Fruit fly (Drosophila melanogaster) whole organism, embryonic: ENCODE data around the gene CG45002.

Source experiments
- BtbVII ChIP-seq: fragments of 200-800 bp; sonication (Bioruptor generic); optimal IDR thresholded peaks from 3 replicates; lab custom pipeline; 2017; ENCODE audit warnings: missing biosample characterization, mild to moderate bottlenecking, missing genetic modification characterization
- CG10565 ChIP-seq: fragments of 200-800 bp; sonication (Bioruptor generic); optimal IDR thresholded peaks from 3 replicates; lab custom pipeline; 2016; ENCODE audit warnings: missing biosample characterization, mild to moderate bottlenecking, missing genetic modification characterization
- CG11560 ChIP-seq: fragments of 200-800 bp; sonication (Bioruptor generic); IDR thresholded peaks from 3 replicates; pipeline ENCODE4 v1.3.6; 2022; ENCODE audit warnings: missing biosample characterization, missing genetic modification characterization
- CG11695 ChIP-seq: fragments of 200-800 bp; sonication (Bioruptor generic); IDR thresholded peaks from 3 replicates; pipeline ENCODE4 v1.3.6; 2022; ENCODE audit warnings: missing biosample characterization, missing genetic modification characterization
- CG1233 ChIP-seq: fragments of 200-800 bp; sonication (Bioruptor generic); optimal IDR thresholded peaks from 4 replicates; lab custom pipeline; 2018; ENCODE audit warnings: missing biosample characterization, mild to moderate bottlenecking, missing genetic modification characterization
- CG13287 ChIP-seq: fragments of 200-800 bp; sonication (Bioruptor generic); IDR thresholded peaks from 2 replicates; pipeline ENCODE4 v1.3.6; 2022; ENCODE audit warnings: missing biosample characterization, missing genetic modification characterization; ENCODE audit not compliant: partially characterized antibody
- CG15514 ChIP-seq: fragments of 200-800 bp; sonication (Bioruptor generic); optimal IDR thresholded peaks from 3 replicates; lab custom pipeline; 2017; ENCODE audit warnings: missing biosample characterization, missing genetic modification characterization, mild to moderate bottlenecking, moderate library complexity, missing genetic modification reagents
- CG16813 ChIP-seq: fragments of 200-800 bp; sonication (Bioruptor generic); IDR thresholded peaks from 3 replicates; pipeline ENCODE4 v1.3.6; 2022; ENCODE audit warnings: missing biosample characterization, missing genetic modification characterization; ENCODE audit not compliant: partially characterized antibody
- CG2199 ChIP-seq: fragments of 200-800 bp; sonication (Bioruptor generic); IDR thresholded peaks from 3 replicates; pipeline ENCODE4 v1.3.6; 2022; ENCODE audit warnings: missing biosample characterization, missing genetic modification characterization
- CG3065 ChIP-seq: fragments of 200-800 bp; sonication (Bioruptor generic); optimal IDR thresholded peaks from 2 replicates; lab custom pipeline; 2016; ENCODE audit warnings: missing biosample characterization, missing genetic modification characterization
- CG32772 ChIP-seq: fragments of 200-800 bp; sonication (Bioruptor generic); IDR thresholded peaks from 2 replicates; pipeline ENCODE4 v1.3.6; 2022; ENCODE audit warnings: missing biosample characterization, missing genetic modification characterization
- CG34224 ChIP-seq: fragments of 200-800 bp; sonication (Bioruptor generic); IDR thresholded peaks from 3 replicates; pipeline ENCODE4 v1.3.6; 2022; ENCODE audit warnings: missing biosample characterization, missing genetic modification characterization; ENCODE audit not compliant: partially characterized antibody
- CG42726 ChIP-seq: fragments of 200-800 bp; sonication (Bioruptor generic); IDR thresholded peaks from 2 replicates; pipeline ENCODE4 v1.3.6; 2022; ENCODE audit warnings: missing biosample characterization, missing genetic modification characterization; ENCODE audit not compliant: partially characterized antibody
- CG7556 ChIP-seq: fragments of 200-800 bp; sonication (Bioruptor generic); optimal IDR thresholded peaks from 2 replicates; lab custom pipeline; 2017; ENCODE audit warnings: missing biosample characterization, mild to moderate bottlenecking, missing genetic modification characterization
- CG8765 ChIP-seq: fragments of 200-800 bp; sonication (Bioruptor generic); IDR thresholded peaks from 2 replicates; pipeline ENCODE4 v1.3.6; 2022; ENCODE audit warnings: missing biosample characterization, missing genetic modification characterization
- Dek ChIP-seq: fragments of 200-800 bp; sonication (Bioruptor generic); optimal IDR thresholded peaks from 3 replicates; lab custom pipeline; 2019; ENCODE audit warnings: missing biosample characterization, mild to moderate bottlenecking, missing genetic modification characterization, moderate library complexity
- Dp ChIP-seq: fragments of 200-800 bp; sonication (Bioruptor generic); optimal IDR thresholded peaks from 2 replicates; lab custom pipeline; 2018; ENCODE audit warnings: missing biosample characterization, mild to moderate bottlenecking, missing genetic modification characterization, moderate library complexity
- Dref ChIP-seq: fragments of 200-800 bp; sonication (Bioruptor generic); IDR thresholded peaks from 2 replicates; pipeline ENCODE4 v1.3.6; 2022; ENCODE audit warnings: missing biosample characterization, missing genetic modification characterization
- Drgx ChIP-seq: fragments of 200-800 bp; sonication (Bioruptor generic); IDR thresholded peaks from 2 replicates; pipeline ENCODE4 v1.3.6; 2022; ENCODE audit warnings: missing biosample characterization, missing genetic modification characterization
- Fer3 ChIP-seq: fragments of 200-800 bp; sonication (Bioruptor generic); optimal IDR thresholded peaks from 2 replicates; lab custom pipeline; 2018; ENCODE audit warnings: missing biosample characterization, mild to moderate bottlenecking, missing genetic modification characterization, moderate library complexity
- Gug ChIP-seq: fragments of 200-800 bp; sonication (Bioruptor generic); IDR thresholded peaks from 4 replicates; pipeline ENCODE4 v1.3.6; 2022; ENCODE audit warnings: missing biosample characterization, missing genetic modification characterization
- Hr3 ChIP-seq: fragments of 200-800 bp; sonication (Bioruptor generic); optimal IDR thresholded peaks from 3 replicates; lab custom pipeline; 2016; ENCODE audit warnings: missing biosample characterization, missing genetic modification characterization
- Mad ChIP-seq: fragments of 200-800 bp; sonication (Bioruptor generic); optimal IDR thresholded peaks from 2 replicates; lab custom pipeline; 2016; ENCODE audit warnings: missing biosample characterization, missing genetic modification characterization
- NK7.1 ChIP-seq: fragments of 200-800 bp; sonication (Bioruptor generic); optimal IDR thresholded peaks from 3 replicates; lab custom pipeline; 2016; ENCODE audit warnings: missing biosample characterization, missing genetic modification characterization
- Opbp ChIP-seq: fragments of 200-800 bp; sonication (Bioruptor generic); IDR thresholded peaks from 3 replicates; pipeline ENCODE4 v1.3.6; 2022; ENCODE audit warnings: missing biosample characterization, missing genetic modification characterization; ENCODE audit not compliant: partially characterized antibody
- Scr ChIP-seq: fragments of 200-800 bp; sonication (Bioruptor generic); IDR thresholded peaks from 2 replicates; pipeline ENCODE4 v1.3.6; 2022; ENCODE audit warnings: missing biosample characterization, missing genetic modification characterization; ENCODE audit not compliant: partially characterized antibody
- Stat92E ChIP-seq, 3 experiments: fragments of >200 bp in 2 of 3; fragments of 200-800 bp in 1 of 3; sonication (Bioruptor generic) in 1 of 3; optimal IDR thresholded peaks; 2 replicates each; lab custom pipeline; 2017 to 2019; ENCODE audit warnings: missing biosample characterization in 3 of 3, missing genetic modification characterization in 3 of 3, mild to moderate bottlenecking in 1 of 3, moderate library complexity in 1 of 3
- Trl ChIP-seq, 3 experiments: fragments of >200 bp in 2 of 3; fragments of 200-800 bp in 1 of 3; sonication (Bioruptor generic) in 1 of 3; optimal IDR thresholded peaks; 2 replicates in 1 of 3; 3 replicates in 2 of 3; lab custom pipeline; 2016 to 2017; ENCODE audit warnings: missing biosample characterization in 1 of 3, missing genetic modification characterization in 1 of 3
- YL-1 ChIP-seq: fragments of 200-800 bp; sonication (Bioruptor generic); optimal IDR thresholded peaks from 3 replicates; lab custom pipeline; 2017; ENCODE audit warnings: missing biosample characterization, mild to moderate bottlenecking, missing genetic modification characterization
- bowl ChIP-seq: fragments of 200-800 bp; sonication (Bioruptor generic); IDR thresholded peaks from 2 replicates; pipeline ENCODE4 v1.3.6; 2022; ENCODE audit warnings: missing biosample characterization, missing genetic modification characterization
- bsh ChIP-seq, 2 experiments: fragments of 200-800 bp; sonication (Bioruptor generic); optimal IDR thresholded peaks; 2 replicates each; lab custom pipeline; 2017 to 2018; ENCODE audit warnings: mild to moderate bottlenecking in 2 of 2, missing biosample characterization in 2 of 2, missing genetic modification characterization in 2 of 2, moderate library complexity in 1 of 2
- chinmo ChIP-seq: fragments of 200-800 bp; sonication (Bioruptor generic); IDR thresholded peaks from 4 replicates; pipeline ENCODE4 v1.3.6; 2022; ENCODE audit warnings: missing biosample characterization, missing genetic modification characterization; ENCODE audit not compliant: partially characterized antibody
- dati ChIP-seq: fragments of 200-800 bp; sonication (Bioruptor generic); IDR thresholded peaks from 2 replicates; pipeline ENCODE4 v1.3.6; 2022; ENCODE audit warnings: missing biosample characterization, missing genetic modification characterization
- gfzf ChIP-seq: fragments of 200-800 bp; sonication (Bioruptor generic); optimal IDR thresholded peaks from 2 replicates; lab custom pipeline; 2016; ENCODE audit warnings: missing biosample characterization, mild to moderate bottlenecking, missing genetic modification characterization, moderate library complexity
- hbn ChIP-seq: fragments of 200-800 bp; sonication (Bioruptor generic); IDR thresholded peaks from 2 replicates; pipeline ENCODE4 v1.3.6; 2022; ENCODE audit warnings: missing biosample characterization, missing genetic modification characterization; ENCODE audit not compliant: partially characterized antibody
- inv ChIP-seq: fragments of 200-800 bp; sonication (Bioruptor generic); IDR thresholded peaks from 2 replicates; pipeline ENCODE4 v1.3.6; 2022; ENCODE audit warnings: missing biosample characterization, missing genetic modification characterization; ENCODE audit not compliant: partially characterized antibody
- jigr1 ChIP-seq: fragments of 200-800 bp; sonication (Bioruptor generic); IDR thresholded peaks from 3 replicates; pipeline ENCODE4 v1.3.6; 2022; ENCODE audit warnings: missing biosample characterization, missing genetic modification characterization
- kni ChIP-seq: fragments of 200-800 bp; sonication (Bioruptor generic); optimal IDR thresholded peaks from 3 replicates; lab custom pipeline; 2017; ENCODE audit warnings: mild to moderate bottlenecking, missing biosample characterization, missing genetic modification reagents, missing genetic modification characterization
- knrl ChIP-seq: fragments of 200-800 bp; sonication (Bioruptor generic); IDR thresholded peaks from 3 replicates; pipeline ENCODE4 v1.3.6; 2022; ENCODE audit warnings: missing biosample characterization, missing genetic modification characterization; ENCODE audit not compliant: partially characterized antibody
- lola ChIP-seq, 3 experiments: fragments of >200 bp in 2 of 3; fragments of 200-800 bp in 1 of 3; sonication (Bioruptor generic) in 1 of 3; optimal IDR thresholded peaks; 2 replicates each; lab custom pipeline; 2017 to 2019; ENCODE audit warnings: missing biosample characterization in 3 of 3, missing genetic modification characterization in 3 of 3, mild to moderate bottlenecking in 1 of 3, moderate library complexity in 1 of 3
- mld ChIP-seq: fragments of 200-800 bp; sonication (Bioruptor generic); IDR thresholded peaks from 3 replicates; pipeline ENCODE4 v1.3.6; 2022; ENCODE audit warnings: missing biosample characterization, missing genetic modification characterization; ENCODE audit not compliant: partially characterized antibody
- nmo ChIP-seq: fragments of 200-800 bp; sonication (Bioruptor generic); optimal IDR thresholded peaks from 2 replicates; lab custom pipeline; 2018; ENCODE audit warnings: missing biosample characterization, mild to moderate bottlenecking, missing genetic modification characterization, moderate library complexity
- odd ChIP-seq: fragments of 200-800 bp; sonication (Bioruptor generic); optimal IDR thresholded peaks from 2 replicates; lab custom pipeline; 2017; ENCODE audit warnings: missing biosample characterization, mild to moderate bottlenecking, missing genetic modification characterization
- rib ChIP-seq: fragments of 200-800 bp; sonication (Bioruptor generic); IDR thresholded peaks from 2 replicates; pipeline ENCODE4 v1.3.6; 2022; ENCODE audit warnings: missing biosample characterization, missing genetic modification characterization
- tna ChIP-seq: fragments of 200-800 bp; sonication (Bioruptor generic); IDR thresholded peaks from 2 replicates; pipeline ENCODE4 v1.3.6; 2022; ENCODE audit warnings: missing biosample characterization, missing genetic modification characterization; ENCODE audit not compliant: partially characterized antibody
- ttk ChIP-seq: fragments of 200-800 bp; sonication (Bioruptor generic); IDR thresholded peaks from 2 replicates; pipeline ENCODE4 v2.1.2; 2022; ENCODE audit warnings: missing biosample characterization, missing genetic modification characterization
- tx ChIP-seq: fragments of 200-800 bp; sonication (Bioruptor generic); optimal IDR thresholded peaks from 2 replicates; lab custom pipeline; 2016; ENCODE audit warnings: missing biosample characterization, missing genetic modification characterization

CG45002 gene

DNA sequence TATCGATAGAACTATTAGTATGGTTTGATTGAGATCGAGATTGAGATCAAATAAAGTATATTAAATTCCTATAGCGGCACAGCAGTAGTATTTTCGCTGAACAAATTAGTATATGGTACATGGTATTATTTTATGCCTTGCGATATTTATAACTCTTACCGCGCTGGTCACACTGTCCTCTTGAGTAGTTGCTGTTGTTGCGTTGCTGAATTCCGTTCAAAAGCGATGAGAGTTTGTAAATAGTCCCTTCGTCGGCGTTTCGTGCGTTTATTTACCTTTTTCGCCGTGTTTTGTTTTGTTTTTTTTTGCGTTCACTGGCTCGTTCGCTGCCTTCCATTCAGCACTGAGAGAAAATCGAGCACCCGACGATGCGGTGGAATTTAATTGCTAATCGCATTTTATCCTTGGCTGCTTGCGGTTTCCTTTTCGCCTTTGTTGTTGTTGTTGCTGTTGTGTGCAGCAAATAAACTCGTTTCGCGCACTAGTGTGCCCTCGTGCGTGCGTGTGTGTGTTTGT lies 40.9 kb upstream of the CG45002 start, which contains the start of gene CG5004 (continued):
- no peak for TF ChIP-seq odd (GFP tag; lab: Kevin White, UChicago)
- no peak for TF ChIP-seq Gug (GFP tag; lab: Robert Waterston, UW)
- no peak for TF ChIP-seq CG1233 (GFP tag; lab: Kevin White, UChicago)
- no peak for TF ChIP-seq CG7556
- no peak for TF ChIP-seq ttk (GFP tag; lab: Robert Waterston, UW)
- peak in 1 of 3 experiments; percentile 61 for TF ChIP-seq Stat92E (GFP tag; optimal IDR thresholded peaks at IDR 0.05; lab: Kevin White, UChicago)
- peak; percentile 14 for TF ChIP-seq BtbVII (GFP tag; lab: Kevin White, UChicago)
- no peak for TF ChIP-seq lola (GFP tag; optimal IDR thresholded peaks at IDR 0.05; lab: Kevin White, UChicago)
- TF ChIP-seq kni, result peak; percentile 3
- TF ChIP-seq tx (GFP tag; lab: Kevin White, UChicago), result no peak
- no peak for TF ChIP-seq mld
- TF ChIP-seq NK7.1 (GFP tag; lab: Kevin White, UChicago), result no peak
- no peak for TF ChIP-seq jigr1 (GFP tag; lab: Robert Waterston, UW)
- TF ChIP-seq CG8765 (GFP tag; lab: Robert Waterston, UW), result no peak
- TF ChIP-seq Trl (optimal IDR thresholded peaks at IDR 0.05; lab: Kevin White, UChicago), result no peak
- no peak for TF ChIP-seq Trl (GFP tag; optimal IDR thresholded peaks at IDR 0.05; lab: Kevin White, UChicago)
- TF ChIP-seq Mad (GFP tag; lab: Kevin White, UChicago), result no peak
- TF ChIP-seq CG2199 (GFP tag; lab: Robert Waterston, UW), result no peak
- TF ChIP-seq CG3065 (GFP tag; lab: Kevin White, UChicago), result no peak
- no peak; the same call in 1 of the 2 replicates for TF ChIP-seq tna (GFP tag; lab: Robert Waterston, UW)
- TF ChIP-seq rib, result no peak
- no peak for TF ChIP-seq Fer3 (tag; lab: Kevin White, UChicago)
- TF ChIP-seq YL-1 (GFP tag; lab: Kevin White, UChicago), result peak; percentile 17
- TF ChIP-seq CG11560 (tag; lab: Robert Waterston, UW), result no peak
- TF ChIP-seq, all 482 proteins: peak for 89

DNA sequence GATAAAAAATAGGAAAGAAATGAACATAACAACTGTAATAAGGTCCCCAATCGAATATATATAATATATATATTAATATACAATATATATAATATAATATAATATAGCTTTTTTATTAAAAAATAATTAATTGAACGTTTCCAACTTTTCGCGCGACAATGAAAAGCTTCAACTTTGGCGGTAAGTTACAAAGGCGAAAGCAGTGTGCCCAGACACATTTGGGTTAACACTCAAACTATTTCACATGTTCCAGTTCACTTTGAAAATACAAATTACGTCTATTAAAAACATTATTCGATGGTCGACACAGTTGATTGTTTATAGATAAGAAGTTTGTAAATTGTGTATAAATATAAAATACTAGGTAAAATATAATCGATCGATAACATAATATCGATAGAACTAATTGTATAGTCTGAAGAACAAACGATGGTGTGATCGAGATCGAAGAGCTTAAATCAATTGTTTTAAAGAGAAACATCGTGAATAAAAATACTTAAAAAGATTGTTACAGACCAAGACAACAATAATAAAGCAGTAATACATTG lies 39.7 kb upstream of the CG45002 start:
- TF ChIP-seq CG11695 (GFP tag; lab: Robert Waterston, UW) (no peak), CG15514 (GFP tag; lab: Kevin White, UChicago) (peak; percentile 25), Hr3 (GFP tag; lab: Kevin White, UChicago) (no peak), dati (no peak), Scr (peak; percentile 62), Opbp (GFP tag; lab: Robert Waterston, UW) (peak; percentile 53; the same call in 2 of the 3 replicates), CG32772 (GFP tag; lab: Robert Waterston, UW) (no peak), chinmo (GFP tag; lab: Robert Waterston, UW) (0 out of 4 replicates have a peak, but pooled peaks have one; percentile 22), CG16813 (GFP tag; lab: Robert Waterston, UW) (peak; percentile 61), CG42726 (GFP tag; lab: Robert Waterston, UW) (no peak), Dek (tag; lab: Kevin White, UChicago) (no peak), Drgx (GFP tag; lab: Robert Waterston, UW) (no peak), CG34224 (GFP tag; lab: Robert Waterston, UW) (peak; percentile 65), nmo (GFP tag; lab: Kevin White, UChicago) (no peak), Dref (GFP tag; lab: Robert Waterston, UW) (peak; percentile 57), inv (GFP tag; lab: Robert Waterston, UW) (peak; percentile 31; the same call in 1 of the 2 replicates), CG10565 (GFP tag; lab: Kevin White, UChicago) (no peak), Dp (GFP tag; lab: Kevin White, UChicago) (peak; percentile 64), gfzf (GFP tag; lab: Kevin White, UChicago) (peak; percentile 35), bowl (GFP tag; lab: Robert Waterston, UW) (no peak), hbn (GFP tag; lab: Robert Waterston, UW) (peak; percentile 30), knrl (GFP tag; lab: Robert Waterston, UW) (peak; percentile 47; the same call in 2 of the 3 replicates), CG13287 (GFP tag; lab: Robert Waterston, UW) (peak; percentile 69), bsh (GFP tag; optimal IDR thresholded peaks at IDR 0.05; lab: Kevin White, UChicago) (no peak)
